Worm (Caenorhabditis elegans) whole organism, L3 larva: ENCODE measurements around the gene F49C5.5.
A peak's percentile ranks its signal among the peaks of the same experiment; 100 is the strongest.

Source experiments
- ama-1 ChIP-seq: fragments of 150-350 bp; optimal IDR thresholded peaks from 2 replicates; lab custom pipeline; 2018
- ceh-16 ChIP-seq: sonication (generic microtip); optimal IDR thresholded peaks from 2 replicates; lab custom pipeline; 2017; ENCODE audit warnings: missing biosample characterization, missing genetic modification characterization
- ceh-82 ChIP-seq: fragments of 150-350 bp; optimal IDR thresholded peaks from 2 replicates; lab custom pipeline; 2014; ENCODE audit warnings: missing biosample characterization, missing genetic modification characterization
- egl-5 ChIP-seq: fragments of 150-350 bp; optimal IDR thresholded peaks from 2 replicates; lab custom pipeline; 2017; ENCODE audit warnings: missing biosample characterization, missing genetic modification reagents, missing genetic modification characterization, inconsistent platforms
- elt-2 ChIP-seq: sonication (generic microtip); optimal IDR thresholded peaks from 2 replicates; lab custom pipeline; 2016; ENCODE audit warnings: missing genetic modification reagents, mild to moderate bottlenecking, missing genetic modification characterization, missing compliant biosample characterization
- elt-3 ChIP-seq, 3 experiments: fragments of 150-350 bp in 1 of 3; sonication (generic microtip) in 2 of 3; optimal IDR thresholded peaks; 2 replicates in 2 of 3; 4 replicates in 1 of 3; lab custom pipeline; 2014 to 2017; ENCODE audit warnings: missing biosample characterization in 3 of 3, missing genetic modification characterization in 3 of 3
- eor-1 ChIP-seq, 2 experiments: fragments of 150-350 bp; optimal IDR thresholded peaks; 2 replicates each; lab custom pipeline; 2014 to 2018; ENCODE audit warnings: missing biosample characterization in 2 of 2, missing genetic modification characterization in 2 of 2
- fkh-10 ChIP-seq: sonication (generic microtip); optimal IDR thresholded peaks from 2 replicates; lab custom pipeline; 2017; ENCODE audit warnings: missing biosample characterization, missing genetic modification reagents, missing genetic modification characterization
- fkh-2 ChIP-seq: fragments of 150-350 bp; optimal IDR thresholded peaks from 2 replicates; lab custom pipeline; 2014; ENCODE audit warnings: missing biosample characterization, missing genetic modification reagents, missing genetic modification characterization
- fos-1 ChIP-seq: fragments of 150-350 bp; optimal IDR thresholded peaks from 2 replicates; lab custom pipeline; 2014; ENCODE audit warnings: missing biosample characterization, missing genetic modification characterization
- hmg-11 ChIP-seq: sonication (generic microtip); optimal IDR thresholded peaks from 2 replicates; lab custom pipeline; 2016; ENCODE audit warnings: missing genetic modification characterization, missing compliant biosample characterization
- nhr-11 ChIP-seq: fragments of 150-350 bp; optimal IDR thresholded peaks from 2 replicates; lab custom pipeline; 2014; ENCODE audit warnings: missing biosample characterization, missing genetic modification characterization
- nhr-237 ChIP-seq: fragments of 150-350 bp; optimal IDR thresholded peaks from 2 replicates; lab custom pipeline; 2014; ENCODE audit warnings: missing biosample characterization, missing genetic modification characterization
- nhr-25 ChIP-seq: sonication (generic microtip); optimal IDR thresholded peaks from 2 replicates; lab custom pipeline; 2017; ENCODE audit warnings: missing biosample characterization, missing genetic modification characterization
- nhr-67 ChIP-seq: fragments of 150-350 bp; optimal IDR thresholded peaks from 2 replicates; lab custom pipeline; 2014; ENCODE audit warnings: missing biosample characterization, missing genetic modification characterization
- nhr-76 ChIP-seq: fragments of 150-350 bp; sonication (generic microtip); optimal IDR thresholded peaks from 5 replicates; lab custom pipeline; 2014; ENCODE audit warnings: missing biosample characterization, missing genetic modification characterization
- pha-4 ChIP-seq: fragments of 150-350 bp; optimal IDR thresholded peaks from 2 replicates; lab custom pipeline; 2014; ENCODE audit warnings: missing biosample characterization, missing genetic modification reagents, missing genetic modification characterization
- pqm-1 ChIP-seq: fragments of 150-350 bp; optimal IDR thresholded peaks from 2 replicates; lab custom pipeline; 2017; ENCODE audit warnings: missing biosample characterization, missing genetic modification characterization, inconsistent platforms
- snpc-4 ChIP-seq: fragments of 150-350 bp; optimal IDR thresholded peaks from 2 replicates; lab custom pipeline; 2014; ENCODE audit warnings: missing biosample characterization, missing genetic modification characterization
- zag-1 ChIP-seq: fragments of 150-350 bp; optimal IDR thresholded peaks from 2 replicates; lab custom pipeline; 2014; ENCODE audit warnings: missing biosample characterization, missing genetic modification characterization
- ztf-11 ChIP-seq: fragments of 150-350 bp; optimal IDR thresholded peaks from 2 replicates; lab custom pipeline; 2014; ENCODE audit warnings: missing biosample characterization, missing genetic modification characterization
- ztf-4 ChIP-seq: fragments of 150-350 bp; optimal IDR thresholded peaks from 2 replicates; lab custom pipeline; 2014; ENCODE audit warnings: missing biosample characterization, missing genetic modification characterization

Gene F49C5.5

ce11 chrII:12506511-12506910 is 39.8 kb downstream of the F49C5.5 start:
- TF ChIP-seq fkh-2 (no peak), nhr-11 (tag; lab: Kevin White, UChicago) (peak; percentile 10)

- TF ChIP-seq ceh-82 (no peak), elt-2 (tag; lab: Kevin White, UChicago) (no peak), nhr-76 (tag; lab: Kevin White, UChicago) (no peak), nhr-67 (tag; lab: Kevin White, UChicago) (no peak), eor-1 (tag; optimal IDR thresholded peaks at IDR 0.05; lab: Kevin White, UChicago) (no peak), ceh-16 (tag; lab: Kevin White, UChicago) (no peak), pqm-1 (tag; lab: Kevin White, UChicago) (no peak), ztf-4 (tag; lab: Kevin White, UChicago) (no peak), ama-1 (no peak), elt-3 (tag; optimal IDR thresholded peaks at IDR 0.05; lab: Kevin White, UChicago) (no peak), zag-1 (tag; lab: Kevin White, UChicago) (no peak), hmg-11 (tag; lab: Kevin White, UChicago) (no peak), pha-4 (tag; lab: Kevin White, UChicago) (no peak), ztf-11 (tag; lab: Kevin White, UChicago) (no peak)
Measured at ce11 chrII:12502784-12503183, 43.5 kb downstream of the F49C5.5 start, which contains the start of gene ador-1. Gene ador-1 (minus strand): TSS chrII:12502884.

DNA sequence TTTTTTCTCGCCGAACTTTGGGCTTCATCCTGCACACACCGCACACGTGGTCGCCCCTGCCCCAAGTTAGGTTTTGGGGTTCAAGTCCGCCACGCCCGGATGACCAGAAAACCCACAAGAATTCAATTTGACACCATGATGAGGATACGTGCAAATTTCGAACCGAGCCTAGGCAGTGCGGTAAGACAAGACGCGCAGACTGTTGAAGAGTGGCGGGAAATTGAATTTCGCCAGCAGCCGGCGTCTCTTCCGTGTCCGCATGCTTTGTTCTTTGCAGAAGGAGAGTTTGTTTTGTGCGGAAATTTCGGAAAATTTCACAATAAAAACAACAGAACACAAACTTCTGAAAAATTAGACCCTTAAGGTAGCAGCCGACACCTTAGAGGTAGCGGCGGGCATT is 46.3 kb downstream of the F49C5.5 start:
- TF ChIP-seq egl-5 (tag; lab: Kevin White, UChicago), result no peak
- peak; percentile 2 for TF ChIP-seq fkh-10 (GFP tag; lab: Kevin White, UChicago)

ce11 chrII:12496981-12497380 is 49.3 kb downstream of the F49C5.5 start, which contains the start of gene T21B4.3:
Gene T21B4.3 (minus strand): TSS chrII:12497081.
- no peak for TF ChIP-seq nhr-237 (tag; lab: Kevin White, UChicago)
- TF ChIP-seq eor-1 (tag; optimal IDR thresholded peaks at IDR 0.05; lab: Kevin White, UChicago), result no peak
- no peak for TF ChIP-seq ama-1
- TF ChIP-seq nhr-25 (tag; lab: Kevin White, UChicago), result no peak
- no peak for TF ChIP-seq snpc-4 (tag; lab: Kevin White, UChicago)
- TF ChIP-seq fos-1 (tag; lab: Kevin White, UChicago), result no peak
